Worm (Caenorhabditis elegans): ENCODE data around the gene mdt-30.
A peak's percentile ranks its signal among the peaks of the same experiment; 100 is the strongest.

Gene mdt-30

DNA sequence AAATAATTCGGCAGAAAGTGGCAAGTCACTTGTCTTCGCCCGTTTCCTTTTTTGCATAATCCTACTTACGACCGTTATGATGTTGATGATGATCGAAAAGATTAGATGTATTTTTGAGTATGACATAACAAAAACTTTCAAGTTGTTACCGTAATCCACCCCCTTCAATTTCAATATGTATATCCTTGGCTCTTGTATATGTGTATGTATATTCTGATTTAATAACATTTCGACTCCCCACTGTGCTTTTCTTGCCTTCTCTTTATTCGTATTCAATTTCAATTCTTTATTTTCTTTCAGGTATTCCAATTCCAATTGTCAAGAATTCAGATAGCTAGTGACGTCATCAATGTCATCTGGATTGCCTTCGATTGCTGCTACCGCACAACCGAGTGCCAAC, 39.1 kb upstream of the mdt-30 start, which contains the start of gene pros-1:
TSS of gene pros-1 (plus strand) at position 301 of the 400 bp plus-strand sequence.
- TF ChIP-seq ceh-88 (GFP tag; IDR thresholded peaks at IDR 0.05) (no peak), F16B12.6 (tag; optimal IDR thresholded peaks at IDR 0.05) (no peak), hpl-2 (GFP tag; optimal IDR thresholded peaks at IDR 0.05) (no peak), egl-27 (tag; optimal IDR thresholded peaks at IDR 0.05) (no peak), ces-1 (GFP tag; optimal IDR thresholded peaks at IDR 0.05) (no peak), nhr-76 (tag; optimal IDR thresholded peaks at IDR 0.05) (no peak), nhr-237 (tag; optimal IDR thresholded peaks at IDR 0.05) (no peak), tlp-1 (tag; optimal IDR thresholded peaks at IDR 0.05) (no peak), alr-1 (tag; optimal IDR thresholded peaks at IDR 0.05; ENCODE audit: borderline replicate concordance) (no peak), vab-15 (tag; optimal IDR thresholded peaks at IDR 0.05) (no peak), jun-1 (tag; optimal IDR thresholded peaks at IDR 0.05) (no peak), sox-4 (tag; optimal IDR thresholded peaks at IDR 0.05) (no peak), efl-1 (optimal IDR thresholded peaks at IDR 0.05) (no peak), efl-1 (GFP tag; optimal IDR thresholded peaks at IDR 0.05 in 1 of 2) (no peak), nhr-47 (tag; optimal IDR thresholded peaks at IDR 0.05) (no peak), sup-37 (GFP tag; optimal IDR thresholded peaks at IDR 0.05) (no peak), pag-3 (tag; optimal IDR thresholded peaks at IDR 0.05; ENCODE audit: borderline replicate concordance, insufficient read depth) (no peak), blmp-1 (tag; optimal IDR thresholded peaks at IDR 0.05) (no peak), efl-3 (GFP tag; optimal IDR thresholded peaks at IDR 0.05) (no peak)

DNA sequence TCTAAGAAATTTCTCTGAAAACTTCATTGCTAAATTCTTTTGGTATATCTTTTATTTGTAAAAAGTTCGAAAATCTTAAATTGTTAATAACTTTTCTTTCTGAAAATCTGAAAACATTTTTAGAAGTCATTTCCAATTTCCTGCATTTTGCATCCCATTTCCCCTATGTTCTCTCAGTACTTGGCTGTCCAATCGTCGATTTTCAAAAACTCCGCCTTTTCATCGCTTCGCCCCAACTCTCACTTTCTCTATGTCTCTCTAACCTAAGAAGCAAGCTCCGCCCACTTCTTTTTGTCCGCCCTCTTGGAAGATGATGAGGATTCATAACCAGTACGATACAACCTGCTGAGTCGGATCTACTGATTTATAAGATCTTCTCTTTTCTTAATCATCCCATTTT, 37.3 kb upstream of the mdt-30 start:
- TF ChIP-seq egl-27 (tag; optimal IDR thresholded peaks at IDR 0.05) (no peak), nhr-237 (tag; optimal IDR thresholded peaks at IDR 0.05) (no peak), tlp-1 (tag; optimal IDR thresholded peaks at IDR 0.05) (no peak), fos-1 (tag; optimal IDR thresholded peaks at IDR 0.05) (no peak), alr-1 (tag; optimal IDR thresholded peaks at IDR 0.05; ENCODE audit: borderline replicate concordance) (no peak), snu-23 (GFP tag; optimal IDR thresholded peaks at IDR 0.05) (peak; percentile 17), pag-3 (tag; optimal IDR thresholded peaks at IDR 0.05; ENCODE audit: borderline replicate concordance, insufficient read depth) (no peak), Y116A8C.19 (tag; optimal IDR thresholded peaks at IDR 0.05; ENCODE audit: borderline replicate concordance) (no peak), ama-1 (optimal IDR thresholded peaks at IDR 0.05) (no peak), blmp-1 (tag; optimal IDR thresholded peaks at IDR 0.05) (peak; percentile 65), lsy-2 (tag; optimal IDR thresholded peaks at IDR 0.05) (peak in 1 of 2 experiments; percentile 50), lin-35 (GFP tag; optimal IDR thresholded peaks at IDR 0.05) (no peak), skn-1 (tag; optimal IDR thresholded peaks at IDR 0.05) (no peak), C16A3.4 (tag; optimal IDR thresholded peaks at IDR 0.05) (no peak), ceh-88 (GFP tag; IDR thresholded peaks at IDR 0.05) (no peak), sup-37 (GFP tag; optimal IDR thresholded peaks at IDR 0.05) (no peak), mep-1 (tag; optimal IDR thresholded peaks at IDR 0.05) (no peak), lin-13 (GFP tag; optimal IDR thresholded peaks at IDR 0.05) (no peak), zag-1 (tag; optimal IDR thresholded peaks at IDR 0.05) (no peak), hlh-17 (GFP tag; optimal IDR thresholded peaks at IDR 0.05; ENCODE audit: borderline replicate concordance) (no peak)

ce11 chrIII:8063659-8064058, 35.8 kb upstream of the mdt-30 start:
- TF ChIP-seq ceh-90 (tag; optimal IDR thresholded peaks at IDR 0.05) (no peak), mep-1 (tag; optimal IDR thresholded peaks at IDR 0.05) (no peak), fos-1 (tag; optimal IDR thresholded peaks at IDR 0.05) (no peak), isw-1 (GFP tag; IDR thresholded peaks at IDR 0.05) (no peak), ceh-88 (GFP tag; IDR thresholded peaks at IDR 0.05) (no peak)

- no peak for TF ChIP-seq isw-1 (GFP tag; IDR thresholded peaks at IDR 0.05)
- peak; percentile 8 for TF ChIP-seq blmp-1 (tag; optimal IDR thresholded peaks at IDR 0.05)
- TF ChIP-seq fkh-4 (tag; optimal IDR thresholded peaks at IDR 0.05; ENCODE audit: borderline replicate concordance) = no peak
- peak in 1 of 2 experiments; percentile 16 for TF ChIP-seq lsy-2 (tag; optimal IDR thresholded peaks at IDR 0.05)
Measured at ce11 chrIII:8061114-8061513, 33.3 kb upstream of the mdt-30 start.

DNA sequence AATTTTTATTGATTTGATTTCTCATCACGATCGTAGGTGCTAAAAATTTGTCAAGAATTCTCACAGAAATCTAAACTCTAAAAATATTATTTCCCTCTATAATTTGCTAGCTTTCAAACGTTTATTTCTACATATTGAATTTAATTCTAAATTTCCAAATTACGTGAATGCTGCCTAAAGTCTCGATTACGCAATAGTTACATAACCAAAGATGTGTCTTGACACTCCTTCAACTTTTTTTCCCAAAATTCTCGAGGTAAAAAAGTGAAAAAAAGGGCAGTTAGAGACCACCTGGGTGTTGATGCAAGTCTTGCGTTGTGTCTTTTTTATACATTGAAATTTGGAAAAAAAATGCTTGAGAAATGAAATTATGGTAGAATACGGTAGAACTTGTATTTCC, 24.0 kb upstream of the mdt-30 start:
- TF ChIP-seq pag-3 (tag; optimal IDR thresholded peaks at IDR 0.05; ENCODE audit: borderline replicate concordance, insufficient read depth) = no peak
- no peak for TF ChIP-seq nhr-12 (tag; optimal IDR thresholded peaks at IDR 0.05)
- TF ChIP-seq efl-1 (optimal IDR thresholded peaks at IDR 0.05) = no peak
- TF ChIP-seq efl-1 (GFP tag; optimal IDR thresholded peaks at IDR 0.05 in 1 of 2) = no peak
- TF ChIP-seq nhr-28 (tag; optimal IDR thresholded peaks at IDR 0.05) = no peak
- no peak for TF ChIP-seq lin-39 (tag; optimal IDR thresholded peaks at IDR 0.05)
- no peak for TF ChIP-seq ceh-88 (GFP tag; IDR thresholded peaks at IDR 0.05)
- TF ChIP-seq C16A3.4 (tag; optimal IDR thresholded peaks at IDR 0.05) = no peak
- TF ChIP-seq unc-86 (tag; optimal IDR thresholded peaks at IDR 0.05) = no peak
- no peak for TF ChIP-seq snpc-4 (tag; optimal IDR thresholded peaks at IDR 0.05)
- TF ChIP-seq C34B4.2 (tag; optimal IDR thresholded peaks at IDR 0.05) = no peak
- no peak for TF ChIP-seq ztf-4 (tag; optimal IDR thresholded peaks at IDR 0.05)
- TF ChIP-seq hlh-4 (tag; optimal IDR thresholded peaks at IDR 0.05) = no peak
- TF ChIP-seq rnt-1 (tag; optimal IDR thresholded peaks at IDR 0.05) = no peak
- TF ChIP-seq mef-2 (tag; optimal IDR thresholded peaks at IDR 0.05) = no peak
- no peak for TF ChIP-seq vab-15 (tag; optimal IDR thresholded peaks at IDR 0.05)
- no peak for TF ChIP-seq lir-3 (tag; optimal IDR thresholded peaks at IDR 0.05; ENCODE audit: poor library complexity)
- TF ChIP-seq ceh-90 (tag; optimal IDR thresholded peaks at IDR 0.05) = no peak

All from whole organism, L1 larva.